Worm (Caenorhabditis elegans) whole organism, mixed stage, embryonic: ENCODE measurements around the gene C49C3.4.

Experiments used
- cnd-1 ChIP-seq: fragments of 200-800 bp; sonication (Bioruptor generic); optimal IDR thresholded peaks from 2 replicates; lab custom pipeline; 2018; ENCODE audit warnings: mild to moderate bottlenecking, missing genetic modification characterization, missing compliant biosample characterization
- ham-2 ChIP-seq: fragments of 200-800 bp; sonication (Bioruptor generic); optimal IDR thresholded peaks from 2 replicates; lab custom pipeline; 2018; ENCODE audit warnings: mild to moderate bottlenecking, missing genetic modification characterization, missing compliant biosample characterization
- lin-32 ChIP-seq: fragments of 200-800 bp; sonication (Bioruptor generic); optimal IDR thresholded peaks from 2 replicates; lab custom pipeline; 2018; ENCODE audit warnings: mild to moderate bottlenecking, missing genetic modification characterization, missing compliant biosample characterization
- lsy-2 ChIP-seq: fragments of 150-350 bp; optimal IDR thresholded peaks from 2 replicates; lab custom pipeline; 2014; ENCODE audit warnings: missing biosample characterization, missing genetic modification characterization
- nhr-76 ChIP-seq: sonication (generic microtip); optimal IDR thresholded peaks from 2 replicates; lab custom pipeline; 2017; ENCODE audit warnings: missing biosample characterization, missing genetic modification characterization
- snpc-4 ChIP-seq: fragments of 150-350 bp; optimal IDR thresholded peaks from 2 replicates; lab custom pipeline; 2014; ENCODE audit warnings: missing biosample characterization, missing genetic modification characterization
- sptf-1 ChIP-seq: sonication (generic microtip); optimal IDR thresholded peaks from 2 replicates; lab custom pipeline; 2017; ENCODE audit warnings: mild to moderate bottlenecking, missing genetic modification characterization, moderate library complexity, missing compliant biosample characterization
- unc-120 ChIP-seq: sonication (generic microtip); optimal IDR thresholded peaks from 2 replicates; lab custom pipeline; 2017; ENCODE audit warnings: missing genetic modification characterization, missing compliant biosample characterization; ENCODE audit not compliant: poor library complexity, severe bottlenecking
- unc-62 ChIP-seq: fragments of 150-350 bp; optimal IDR thresholded peaks from 2 replicates; lab custom pipeline; 2014; ENCODE audit warnings: missing biosample characterization, missing genetic modification reagents, missing genetic modification characterization
- ztf-11 ChIP-seq: fragments of 150-350 bp; optimal IDR thresholded peaks from 2 replicates; lab custom pipeline; 2014; ENCODE audit warnings: missing biosample characterization, missing genetic modification characterization

DNA sequence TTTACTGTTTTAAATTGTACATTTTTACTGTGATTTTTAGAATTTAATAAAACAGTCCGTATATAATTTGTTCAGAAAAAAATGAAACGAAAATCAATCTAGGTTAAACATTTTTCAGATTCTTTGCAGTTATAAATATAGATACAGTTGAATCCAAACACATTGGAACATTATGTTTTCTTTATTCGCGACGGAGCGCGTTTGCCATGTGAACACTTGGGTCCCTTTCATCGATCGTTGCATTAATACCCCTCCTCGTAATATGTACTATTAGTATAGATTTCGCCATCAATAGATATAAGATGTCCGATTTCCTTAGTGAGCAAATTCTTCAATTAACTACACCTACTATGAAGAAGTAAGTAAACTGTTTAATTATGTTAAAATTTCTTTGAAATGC, 14.4 kb downstream of the C49C3.4 start, which contains the start of gene C49C3.8:
- TF ChIP-seq ztf-11 (tag; lab: Kevin White, UChicago) (no peak), unc-120 (tag; lab: Kevin White, UChicago) (no peak), lsy-2 (tag; lab: Kevin White, UChicago) (no peak), snpc-4 (tag; lab: Kevin White, UChicago) (no peak), cnd-1 (tag; lab: Kevin White, UChicago) (no peak), nhr-76 (tag; lab: Kevin White, UChicago) (no peak), lin-32 (GFP tag; lab: Kevin White, UChicago) (no peak), ham-2 (no peak), unc-62 (no peak), sptf-1 (no peak)
